In the genomic region with DNA sequence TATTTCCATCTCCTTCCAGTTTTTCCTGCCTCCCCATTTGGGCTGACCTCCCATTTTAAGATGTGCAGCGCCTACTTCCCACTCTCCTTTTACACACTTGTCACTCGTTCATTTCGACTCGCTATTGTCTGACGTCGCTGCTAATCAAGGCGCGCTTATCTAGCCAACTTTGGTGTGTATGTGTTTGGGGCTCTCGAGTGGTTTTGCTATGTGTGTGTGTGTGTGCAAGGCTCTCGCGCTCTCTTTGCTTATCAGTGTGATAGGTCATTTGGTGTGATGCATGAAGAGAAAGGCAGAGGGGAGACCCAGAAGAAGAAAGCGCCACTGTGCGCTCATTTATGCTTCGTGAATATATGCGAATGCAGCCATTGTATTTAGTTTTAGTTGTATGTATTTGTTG, we compare ENCODE assay signal across 1 fruit fly cellular context.
A peak's percentile ranks its signal among the peaks of the same experiment; 100 is the strongest.
TF ChIP-seq lines count a peak whose summit lies in the region.

No protein-coding gene starts in this region.

TF ChIP-seq in whole organism, embryonic, 481 proteins besides CTCF, POLR2A, EP300 and RAD21 (continued from another document):
- TF ChIP-seq btn (GFP tag; optimal IDR thresholded peaks at IDR 0.05; lab: Kevin White, UChicago) (no peak), Atf-2 (GFP tag; optimal IDR thresholded peaks at IDR 0.05; lab: Kevin White, UChicago) (no peak), Lpt (GFP tag; optimal IDR thresholded peaks at IDR 0.05; lab: Kevin White, UChicago) (no peak), fd3F (GFP tag; optimal IDR thresholded peaks at IDR 0.05; lab: Kevin White, UChicago) (no peak), pb (GFP tag; optimal IDR thresholded peaks at IDR 0.05; lab: Kevin White, UChicago) (no peak), Nf-YA (GFP tag; IDR thresholded peaks at IDR 0.05; lab: Robert Waterston, UW) (0 out of 2 replicates have a peak, but pooled peaks have one; percentile 29), grn (GFP tag; optimal IDR thresholded peaks at IDR 0.05; lab: Kevin White, UChicago) (peak; percentile 50), CG4328 (GFP tag; optimal IDR thresholded peaks at IDR 0.05; lab: Kevin White, UChicago) (no peak), al (GFP tag; IDR thresholded peaks at IDR 0.05; lab: Robert Waterston, UW) (no peak), wor (GFP tag; IDR thresholded peaks at IDR 0.05; lab: Robert Waterston, UW) (no peak), CG14710 (tag; optimal IDR thresholded peaks at IDR 0.05; lab: Kevin White, UChicago) (no peak), Ssrp (tag; optimal IDR thresholded peaks at IDR 0.05; lab: Kevin White, UChicago) (no peak), Vsx1 (GFP tag; optimal IDR thresholded peaks at IDR 0.05; lab: Kevin White, UChicago) (peak; percentile 76), CG12769 (tag; optimal IDR thresholded peaks at IDR 0.05; lab: Kevin White, UChicago) (peak; percentile 27), Pdp1 (GFP tag; optimal IDR thresholded peaks at IDR 0.05; lab: Kevin White, UChicago) (peak in 1 of 2 experiments; percentile 9), HmgZ (tag; optimal IDR thresholded peaks at IDR 0.05; lab: Kevin White, UChicago) (peak; percentile 8), GATAe (GFP tag; conservative IDR thresholded peaks at IDR 0.05; lab: Robert Waterston, UW) (peak; percentile 54), nerfin-2 (GFP tag; IDR thresholded peaks at IDR 0.05; lab: Robert Waterston, UW; ENCODE audit: partially characterized antibody) (no peak), bowl (GFP tag; IDR thresholded peaks at IDR 0.05; lab: Robert Waterston, UW) (no peak), CG15696 (tag; optimal IDR thresholded peaks at IDR 0.05; lab: Kevin White, UChicago) (no peak), CG2199 (GFP tag; IDR thresholded peaks at IDR 0.05; lab: Robert Waterston, UW) (0 out of 3 replicates have a peak, but pooled peaks have one; percentile 41), E2f1 (GFP tag; IDR thresholded peaks at IDR 0.05; lab: Robert Waterston, UW) (no peak), Dll (GFP tag; IDR thresholded peaks at IDR 0.05; lab: Robert Waterston, UW; ENCODE audit: partially characterized antibody) (0 out of 4 replicates have a peak, but pooled peaks have one; percentile 15), NC2α (GFP tag; optimal IDR thresholded peaks at IDR 0.05; lab: Kevin White, UChicago) (no peak), pum (GFP tag; optimal IDR thresholded peaks at IDR 0.05; lab: Kevin White, UChicago) (no peak), lola (GFP tag; optimal IDR thresholded peaks at IDR 0.05; lab: Kevin White, UChicago) (no peak), Lhr (GFP tag; optimal IDR thresholded peaks at IDR 0.05; lab: Kevin White, UChicago) (no peak), CG9797 (GFP tag; optimal IDR thresholded peaks at IDR 0.05; lab: Kevin White, UChicago) (no peak), CG12299 (tag; optimal IDR thresholded peaks at IDR 0.05; lab: Kevin White, UChicago) (no peak), Xrp1 (GFP tag; IDR thresholded peaks at IDR 0.05; lab: Robert Waterston, UW) (no peak), fu2 (GFP tag; optimal IDR thresholded peaks at IDR 0.05; lab: Kevin White, UChicago) (no peak), crol (GFP tag; IDR thresholded peaks at IDR 0.05; lab: Robert Waterston, UW) (peak; percentile 71), rib (GFP tag; IDR thresholded peaks at IDR 0.05; lab: Robert Waterston, UW) (no peak), Adf1 (GFP tag; IDR thresholded peaks at IDR 0.05; lab: Robert Waterston, UW) (no peak), ci (GFP tag; IDR thresholded peaks at IDR 0.05; lab: Robert Waterston, UW) (peak; percentile 52; the same call in 2 of the 3 replicates), CG3065 (GFP tag; optimal IDR thresholded peaks at IDR 0.05; lab: Kevin White, UChicago) (no peak), Sox100B (GFP tag; optimal IDR thresholded peaks at IDR 0.05; lab: Kevin White, UChicago) (no peak), dimm (GFP tag; IDR thresholded peaks at IDR 0.05; lab: Robert Waterston, UW) (no peak), kni (GFP tag; optimal IDR thresholded peaks at IDR 0.05; lab: Kevin White, UChicago) (peak; percentile 9), CG30431 (GFP tag; optimal IDR thresholded peaks at IDR 0.05; lab: Kevin White, UChicago) (no peak), CG3163 (GFP tag; optimal IDR thresholded peaks at IDR 0.05; lab: Kevin White, UChicago) (peak; percentile 8), sima (GFP tag; optimal IDR thresholded peaks at IDR 0.05; lab: Kevin White, UChicago) (no peak), z (GFP tag; IDR thresholded peaks at IDR 0.05; lab: Robert Waterston, UW) (peak; percentile 95), mirr (GFP tag; optimal IDR thresholded peaks at IDR 0.05; lab: Kevin White, UChicago) (peak; percentile 39), CG16779 (GFP tag; IDR thresholded peaks at IDR 0.05; lab: Robert Waterston, UW) (no peak), Trl (optimal IDR thresholded peaks at IDR 0.05; lab: Kevin White, UChicago) (peak; percentile 54 to 58), Trl (GFP tag; optimal IDR thresholded peaks at IDR 0.05; lab: Kevin White, UChicago) (no peak), tna (GFP tag; IDR thresholded peaks at IDR 0.05; lab: Robert Waterston, UW; ENCODE audit: partially characterized antibody) (no peak), NFAT (GFP tag; IDR thresholded peaks at IDR 0.05; lab: Robert Waterston, UW) (no peak), Chrac-16 (GFP tag; optimal IDR thresholded peaks at IDR 0.05; lab: Kevin White, UChicago) (no peak), klu (GFP tag; IDR thresholded peaks at IDR 0.05; lab: Robert Waterston, UW) (no peak), shn (GFP tag; optimal IDR thresholded peaks at IDR 0.05; lab: Kevin White, UChicago) (no peak), crc (GFP tag; optimal IDR thresholded peaks at IDR 0.05; lab: Kevin White, UChicago) (no peak), CkIIα-i1 (GFP tag; IDR thresholded peaks at IDR 0.05; lab: Robert Waterston, UW) (no peak), chinmo (GFP tag; IDR thresholded peaks at IDR 0.05; lab: Robert Waterston, UW; ENCODE audit: partially characterized antibody) (0 out of 4 replicates have a peak, but pooled peaks have one; percentile 63), phol (tag; optimal IDR thresholded peaks at IDR 0.05; lab: Kevin White, UChicago) (no peak), zen (tag; optimal IDR thresholded peaks at IDR 0.05; lab: Kevin White, UChicago) (no peak), CG4707 (GFP tag; optimal IDR thresholded peaks at IDR 0.05; lab: Kevin White, UChicago) (peak; percentile 26), cg (GFP tag; optimal IDR thresholded peaks at IDR 0.05; lab: Kevin White, UChicago) (peak; percentile 90), Aef1 (GFP tag; IDR thresholded peaks at IDR 0.05; lab: Robert Waterston, UW) (no peak), CG6683 (GFP tag; optimal IDR thresholded peaks at IDR 0.05; lab: Kevin White, UChicago) (no peak), vnd (GFP tag; IDR thresholded peaks at IDR 0.05; lab: Robert Waterston, UW; ENCODE audit: partially characterized antibody) (no peak), CG12155 (GFP tag; optimal IDR thresholded peaks at IDR 0.05; lab: Kevin White, UChicago) (peak; percentile 78), HLHmδ (GFP tag; optimal IDR thresholded peaks at IDR 0.05; lab: Kevin White, UChicago) (no peak)
